Worm (Caenorhabditis elegans) whole organism, L1 larva: Measurements from ENCODE around the gene T20B12.3.

Source experiments
- C16A3.4 ChIP-seq: fragments of 150-350 bp; optimal IDR thresholded peaks from 2 replicates; lab custom pipeline; 2014; ENCODE audit warnings: missing biosample characterization, missing genetic modification characterization
- F16B12.6 ChIP-seq: fragments of 150-350 bp; optimal IDR thresholded peaks from 2 replicates; lab custom pipeline; 2014; ENCODE audit warnings: missing biosample characterization, missing genetic modification characterization
- Y116A8C.19 ChIP-seq: sonication (generic microtip); optimal IDR thresholded peaks from 2 replicates; lab custom pipeline; 2016; ENCODE audit warnings: missing compliant biosample characterization, missing genetic modification characterization, borderline replicate concordance
- aha-1 ChIP-seq: fragments of 150-350 bp; optimal IDR thresholded peaks from 2 replicates; lab custom pipeline; 2014; ENCODE audit warnings: missing biosample characterization, missing genetic modification characterization
- alr-1 ChIP-seq: fragments of 200-800 bp; sonication (Bioruptor generic); optimal IDR thresholded peaks from 2 replicates; lab custom pipeline; 2018; ENCODE audit warnings: borderline replicate concordance, mild to moderate bottlenecking, missing genetic modification characterization, missing compliant biosample characterization
- blmp-1 ChIP-seq: fragments of 150-350 bp; optimal IDR thresholded peaks from 2 replicates; lab custom pipeline; 2014; ENCODE audit warnings: missing biosample characterization, missing genetic modification characterization
- ceh-8 ChIP-seq: fragments of 200-800 bp; sonication (Bioruptor generic); optimal IDR thresholded peaks from 2 replicates; lab custom pipeline; 2018; ENCODE audit warnings: mild to moderate bottlenecking, missing genetic modification characterization, moderate library complexity, missing compliant biosample characterization
- ceh-82 ChIP-seq, 3 experiments: fragments of 150-350 bp in 1 of 3; sonication (generic microtip) in 2 of 3; optimal IDR thresholded peaks; 2 replicates each; lab custom pipeline; 2014 to 2017; ENCODE audit warnings: missing biosample characterization in 3 of 3, missing genetic modification characterization in 3 of 3
- ceh-90 ChIP-seq: sonication (generic microtip); optimal IDR thresholded peaks from 2 replicates; lab custom pipeline; 2016; ENCODE audit warnings: missing genetic modification characterization, missing compliant biosample characterization
- dpl-1 ChIP-seq, 3 experiments: fragments of 150-350 bp in 2 of 3; sonication (generic microtip) in 1 of 3; optimal IDR thresholded peaks; 2 replicates each; lab custom pipeline; 2014 to 2017; ENCODE audit warnings: missing biosample characterization in 3 of 3, missing genetic modification characterization in 3 of 3, missing genetic modification reagents in 3 of 3
- dsc-1 ChIP-seq: sonication (generic microtip); optimal IDR thresholded peaks from 2 replicates; lab custom pipeline; 2016; ENCODE audit warnings: mild to moderate bottlenecking, missing genetic modification characterization, missing compliant biosample characterization
- efl-1 ChIP-seq, 4 experiments: fragments of 150-350 bp; optimal IDR thresholded peaks in 3 of 4; peaks in 1 of 4; 1 replicate in 1 of 4; 2 replicates in 3 of 4; lab custom pipeline; 2014; ENCODE audit warnings: missing biosample characterization in 2 of 4, missing genetic modification characterization in 2 of 4, missing genetic modification reagents in 2 of 4
- efl-3 ChIP-seq: fragments of 200-800 bp; sonication (Bioruptor generic); optimal IDR thresholded peaks from 2 replicates; lab custom pipeline; 2018; ENCODE audit warnings: mild to moderate bottlenecking, missing genetic modification characterization, missing compliant biosample characterization
- egl-13 ChIP-seq: sonication (generic microtip); optimal IDR thresholded peaks from 2 replicates; lab custom pipeline; 2016; ENCODE audit warnings: missing genotype, missing genetic modification reagents, missing genetic modification characterization, missing compliant biosample characterization
- elt-3 ChIP-seq, 6 experiments: fragments of 150-350 bp in 1 of 6; sonication (generic microtip); optimal IDR thresholded peaks; 2 replicates each; lab custom pipeline; 2017 to 2018; ENCODE audit warnings: missing biosample characterization in 6 of 6, missing genetic modification characterization in 6 of 6, inconsistent platforms in 1 of 6
- ets-5 ChIP-seq: fragments of 200-800 bp; sonication (Bioruptor generic); IDR thresholded peaks from 2 replicates; pipeline ENCODE4 v1.3.6; 2022; ENCODE audit warnings: missing genetic modification characterization, missing compliant biosample characterization
- fkh-4 ChIP-seq: sonication (generic microtip); optimal IDR thresholded peaks from 2 replicates; lab custom pipeline; 2016; ENCODE audit warnings: missing compliant biosample characterization, missing genetic modification characterization, borderline replicate concordance
- fkh-8 ChIP-seq: sonication (generic microtip); optimal IDR thresholded peaks from 2 replicates; lab custom pipeline; 2016; ENCODE audit warnings: mild to moderate bottlenecking, missing genetic modification characterization, missing compliant biosample characterization
- grh-1 ChIP-seq: fragments of 200-800 bp; sonication (Bioruptor generic); IDR thresholded peaks from 2 replicates; pipeline ENCODE4 v1.3.6; 2022; ENCODE audit warnings: missing genetic modification reagents, missing genetic modification characterization, missing compliant biosample characterization
- irx-1 ChIP-seq: sonication (generic microtip); optimal IDR thresholded peaks from 2 replicates; lab custom pipeline; 2016; ENCODE audit warnings: missing genetic modification characterization, missing compliant biosample characterization
- jun-1 ChIP-seq: fragments of 150-350 bp; optimal IDR thresholded peaks from 2 replicates; lab custom pipeline; 2014; ENCODE audit warnings: missing biosample characterization, missing genetic modification reagents, missing genetic modification characterization
- lin-13 ChIP-seq: fragments of 150-350 bp; optimal IDR thresholded peaks from 2 replicates; lab custom pipeline; 2014; ENCODE audit warnings: missing biosample characterization, missing genetic modification reagents, missing genetic modification characterization
- lin-15B ChIP-seq: fragments of 150-350 bp; sonication (generic microtip); optimal IDR thresholded peaks from 3 replicates; lab custom pipeline; 2014; ENCODE audit warnings: missing biosample characterization, missing genetic modification characterization
- lin-35 ChIP-seq, 2 experiments: fragments of 150-350 bp; optimal IDR thresholded peaks; 2 replicates each; lab custom pipeline; 2014; ENCODE audit warnings: missing biosample characterization in 2 of 2, missing genetic modification characterization in 2 of 2, missing genetic modification reagents in 2 of 2
- lir-3 ChIP-seq: sonication (generic microtip); optimal IDR thresholded peaks from 2 replicates; lab custom pipeline; 2016; ENCODE audit warnings: mild to moderate bottlenecking, missing genetic modification characterization, moderate library complexity, missing compliant biosample characterization; ENCODE audit not compliant: poor library complexity
- lsy-2 ChIP-seq, 2 experiments: fragments of 150-350 bp; optimal IDR thresholded peaks; 2 replicates each; lab custom pipeline; 2014; ENCODE audit warnings: missing biosample characterization in 2 of 2, missing genetic modification characterization in 2 of 2
- mdl-1 ChIP-seq, 2 experiments: fragments of 150-350 bp; optimal IDR thresholded peaks; 2 replicates each; lab custom pipeline; 2014 to 2017; ENCODE audit warnings: missing biosample characterization in 2 of 2, missing genetic modification characterization in 2 of 2, inconsistent platforms in 1 of 2
- mef-2 ChIP-seq: fragments of 150-350 bp; optimal IDR thresholded peaks from 2 replicates; lab custom pipeline; 2014; ENCODE audit warnings: missing biosample characterization, missing genetic modification characterization
- mep-1 ChIP-seq: fragments of 150-350 bp; optimal IDR thresholded peaks from 2 replicates; lab custom pipeline; 2014; ENCODE audit warnings: missing biosample characterization, missing genetic modification characterization
- nhr-12 ChIP-seq: sonication (generic microtip); optimal IDR thresholded peaks from 2 replicates; lab custom pipeline; 2017; ENCODE audit warnings: missing biosample characterization, missing genetic modification characterization
- nhr-19 ChIP-seq: fragments of 200-800 bp; sonication (Bioruptor generic); conservative IDR thresholded peaks from 2 replicates; pipeline ENCODE4 v1.3.6; 2022; ENCODE audit warnings: missing genetic modification characterization, missing compliant biosample characterization
- nhr-20 ChIP-seq: sonication (generic microtip); optimal IDR thresholded peaks from 2 replicates; lab custom pipeline; 2016; ENCODE audit warnings: mild to moderate bottlenecking, missing genetic modification characterization, missing compliant biosample characterization
- nhr-71 ChIP-seq: sonication (generic microtip); optimal IDR thresholded peaks from 2 replicates; lab custom pipeline; 2016; ENCODE audit warnings: mild to moderate bottlenecking, missing genetic modification characterization, moderate library complexity, missing compliant biosample characterization
- nhr-84 ChIP-seq: sonication (generic microtip); optimal IDR thresholded peaks from 2 replicates; lab custom pipeline; 2017; ENCODE audit warnings: missing biosample characterization, missing genetic modification characterization
- pag-3 ChIP-seq: sonication (generic microtip); optimal IDR thresholded peaks from 2 replicates; lab custom pipeline; 2017; ENCODE audit warnings: missing genetic modification characterization, mild to moderate bottlenecking, missing compliant biosample characterization, antibody characterized with exemption, borderline replicate concordance; ENCODE audit not compliant: insufficient read depth
- pqm-1 ChIP-seq: sonication (generic microtip); optimal IDR thresholded peaks from 3 replicates; lab custom pipeline; 2017; ENCODE audit warnings: missing biosample characterization, missing genetic modification characterization
- rnt-1 ChIP-seq: sonication (generic microtip); optimal IDR thresholded peaks from 2 replicates; lab custom pipeline; 2016; ENCODE audit warnings: mild to moderate bottlenecking, missing genetic modification characterization, moderate library complexity, missing compliant biosample characterization
- snpc-4 ChIP-seq: fragments of 150-350 bp; optimal IDR thresholded peaks from 2 replicates; lab custom pipeline; 2014; ENCODE audit warnings: missing biosample characterization, missing genetic modification characterization
- snu-23 ChIP-seq: sonication (generic microtip); optimal IDR thresholded peaks from 2 replicates; lab custom pipeline; 2016; ENCODE audit warnings: missing genetic modification characterization, missing compliant biosample characterization
- sox-4 ChIP-seq: sonication (generic microtip); optimal IDR thresholded peaks from 2 replicates; lab custom pipeline; 2016; ENCODE audit warnings: missing genetic modification characterization, missing compliant biosample characterization
- sptf-1 ChIP-seq: fragments of 150-350 bp; optimal IDR thresholded peaks from 2 replicates; lab custom pipeline; 2014; ENCODE audit warnings: missing biosample characterization, missing genetic modification characterization
- sup-37 ChIP-seq: fragments of 200-800 bp; sonication (Bioruptor generic); optimal IDR thresholded peaks from 2 replicates; lab custom pipeline; 2018; ENCODE audit warnings: mild to moderate bottlenecking, missing genetic modification characterization, missing compliant biosample characterization
- swsn-7 ChIP-seq: sonication (generic microtip); optimal IDR thresholded peaks from 2 replicates; lab custom pipeline; 2016; ENCODE audit warnings: missing genetic modification characterization, missing compliant biosample characterization
- tlp-1 ChIP-seq: fragments of 150-350 bp; optimal IDR thresholded peaks from 2 replicates; lab custom pipeline; 2014; ENCODE audit warnings: missing biosample characterization, missing genetic modification characterization
- unc-130 ChIP-seq: fragments of 150-350 bp; optimal IDR thresholded peaks from 2 replicates; lab custom pipeline; 2017; ENCODE audit warnings: missing biosample characterization, missing genetic modification characterization, inconsistent platforms
- unc-62 ChIP-seq: fragments of 150-350 bp; optimal IDR thresholded peaks from 2 replicates; lab custom pipeline; 2014; ENCODE audit warnings: missing biosample characterization, missing genetic modification reagents, missing genetic modification characterization
- unc-98 ChIP-seq: fragments of 200-800 bp; sonication (Bioruptor generic); IDR thresholded peaks from 2 replicates; pipeline ENCODE4 v1.3.6; 2022; ENCODE audit warnings: missing genetic modification characterization, missing compliant biosample characterization
- zag-1 ChIP-seq: fragments of 150-350 bp; optimal IDR thresholded peaks from 2 replicates; lab custom pipeline; 2014; ENCODE audit warnings: missing biosample characterization, missing genetic modification characterization
- zip-4 ChIP-seq: fragments of 200-800 bp; sonication (Bioruptor generic); optimal IDR thresholded peaks from 2 replicates; lab custom pipeline; 2018; ENCODE audit warnings: mild to moderate bottlenecking, missing genetic modification characterization, moderate library complexity, missing compliant biosample characterization
- ztf-11 ChIP-seq, 2 experiments: sonication (generic microtip); optimal IDR thresholded peaks; 2 replicates each; lab custom pipeline; 2016 to 2017; ENCODE audit warnings: missing genetic modification characterization in 2 of 2, missing biosample characterization in 1 of 2, missing compliant biosample characterization in 1 of 2
- ztf-4 ChIP-seq: fragments of 150-350 bp; optimal IDR thresholded peaks from 2 replicates; lab custom pipeline; 2014; ENCODE audit warnings: missing biosample characterization, missing genetic modification characterization

The T20B12.3 gene

ce11 chrIII:7381546-7382171, at the start of gene T20B12.3, which contains the start of gene hmg-4:
TSS of gene T20B12.3 (plus strand) at chrIII:7382115.
TSS of gene hmg-4 (minus strand) at chrIII:7381596.
- TF ChIP-seq lin-35 (GFP tag; optimal IDR thresholded peaks at IDR 0.05; lab: Kevin White, UChicago) = peak; percentile 63 to 75
- TF ChIP-seq lin-15B (tag; lab: Kevin White, UChicago) = peak; percentile 18
- TF ChIP-seq swsn-7 (tag; lab: Kevin White, UChicago) = peak; percentile 18
- peak; percentile 35 for TF ChIP-seq rnt-1 (tag; lab: Kevin White, UChicago)
- TF ChIP-seq mdl-1 (tag; optimal IDR thresholded peaks at IDR 0.05; lab: Kevin White, UChicago) = peak in 1 of 2 experiments; percentile 41
- peak; percentile 55 for TF ChIP-seq nhr-71 (tag; lab: Kevin White, UChicago)
- no peak for TF ChIP-seq ceh-90 (tag; lab: Kevin White, UChicago)
- TF ChIP-seq lir-3 (tag; lab: Kevin White, UChicago) = no peak
- TF ChIP-seq tlp-1 (tag; lab: Kevin White, UChicago) = no peak
- TF ChIP-seq sup-37 (GFP tag; lab: Kevin White, UChicago) = no peak
- peak; percentile 58 for TF ChIP-seq snu-23
- peak; percentile 61 to 65 for TF ChIP-seq efl-1 (optimal IDR thresholded peaks at IDR 0.05; lab: Kevin White, UChicago)
- TF ChIP-seq efl-1 (GFP tag; optimal IDR thresholded peaks at IDR 0.05 in 1 of 2; lab: Kevin White, UChicago) = peak; percentile 51 to 95
- TF ChIP-seq jun-1 (tag; lab: Kevin White, UChicago) = no peak
- TF ChIP-seq grh-1 (GFP tag; lab: Robert Waterston, UW) = no peak
- no peak; the same call in 1 of the 2 replicates for TF ChIP-seq nhr-19
- no peak for TF ChIP-seq Y116A8C.19 (tag; lab: Kevin White, UChicago)
- peak; percentile 93 to 98 for TF ChIP-seq lsy-2 (tag; optimal IDR thresholded peaks at IDR 0.05; lab: Kevin White, UChicago)
- no peak for TF ChIP-seq egl-13
- TF ChIP-seq ceh-8 = no peak
- TF ChIP-seq pag-3 (tag; lab: Kevin White, UChicago) = no peak
- no peak for TF ChIP-seq zag-1 (tag; lab: Kevin White, UChicago)
- TF ChIP-seq nhr-84 = no peak
- no peak for TF ChIP-seq unc-62 (GFP tag; lab: Kevin White, UChicago)
- no peak for TF ChIP-seq dsc-1 (tag; lab: Kevin White, UChicago)
- no peak for TF ChIP-seq fkh-4 (tag; lab: Kevin White, UChicago)
- TF ChIP-seq aha-1 (tag; lab: Kevin White, UChicago) = no peak
- peak; percentile 51 for TF ChIP-seq blmp-1 (tag; lab: Kevin White, UChicago)
- no peak for TF ChIP-seq fkh-8 (tag; lab: Kevin White, UChicago)
- no peak for TF ChIP-seq ets-5
- TF ChIP-seq snpc-4 = no peak
- no peak for TF ChIP-seq sox-4 (tag; lab: Kevin White, UChicago)
- TF ChIP-seq zip-4 (GFP tag; lab: Kevin White, UChicago) = no peak
- no peak for TF ChIP-seq efl-3 (GFP tag; lab: Kevin White, UChicago)
- TF ChIP-seq irx-1 = peak; percentile 16
- TF ChIP-seq F16B12.6 (tag; lab: Kevin White, UChicago) = peak; percentile 85
- no peak for TF ChIP-seq ztf-4 (tag; lab: Kevin White, UChicago)
- peak; percentile 44 for TF ChIP-seq mep-1 (tag; lab: Kevin White, UChicago)
- TF ChIP-seq unc-98 = no peak
- no peak for TF ChIP-seq mef-2 (tag; lab: Kevin White, UChicago)
- no peak for TF ChIP-seq ztf-11 (tag; optimal IDR thresholded peaks at IDR 0.05; lab: Kevin White, UChicago)
- TF ChIP-seq lin-13 (GFP tag; lab: Kevin White, UChicago) = no peak
- peak in 1 of 3 experiments; percentile 58 for TF ChIP-seq ceh-82 (tag; optimal IDR thresholded peaks at IDR 0.05; lab: Kevin White, UChicago)
- peak in 1 of 6 experiments; percentile 29 for TF ChIP-seq elt-3 (tag; optimal IDR thresholded peaks at IDR 0.05; lab: Kevin White, UChicago)
- TF ChIP-seq nhr-12 (tag; lab: Kevin White, UChicago) = no peak
- TF ChIP-seq alr-1 (tag; lab: Kevin White, UChicago) = no peak
- peak; percentile 23 to 75 (median 68) for TF ChIP-seq dpl-1 (GFP tag; optimal IDR thresholded peaks at IDR 0.05; lab: Kevin White, UChicago)
- no peak for TF ChIP-seq nhr-20
- TF ChIP-seq C16A3.4 (tag; lab: Kevin White, UChicago) = peak; percentile 46
- no peak for TF ChIP-seq unc-130
- TF ChIP-seq sptf-1 (tag; lab: Kevin White, UChicago) = no peak
- no peak for TF ChIP-seq pqm-1 (tag; lab: Kevin White, UChicago)
